Worm (Caenorhabditis elegans) whole organism, L2 larva: ENCODE data around the gene K09H11.15.

Experiments used
- ZK546.5 ChIP-seq: sonication (generic microtip); optimal IDR thresholded peaks from 2 replicates; lab custom pipeline; 2017; ENCODE audit warnings: missing biosample characterization, missing genetic modification characterization
- aly-2 ChIP-seq: fragments of 150-350 bp; optimal IDR thresholded peaks from 2 replicates; lab custom pipeline; 2014; ENCODE audit warnings: missing biosample characterization, missing genetic modification characterization
- ama-1 ChIP-seq: fragments of 150-350 bp; optimal IDR thresholded peaks from 2 replicates; lab custom pipeline; 2018; ENCODE audit warnings: inconsistent platforms
- egl-27 ChIP-seq: sonication (generic microtip); optimal IDR thresholded peaks from 3 replicates; lab custom pipeline; 2017; ENCODE audit warnings: missing biosample characterization, missing genetic modification reagents, missing genetic modification characterization
- lin-13 ChIP-seq: fragments of 150-350 bp; optimal IDR thresholded peaks from 2 replicates; lab custom pipeline; 2014; ENCODE audit warnings: missing biosample characterization, missing genetic modification reagents, missing genetic modification characterization
- nhr-11 ChIP-seq: fragments of 150-350 bp; optimal IDR thresholded peaks from 2 replicates; lab custom pipeline; 2014; ENCODE audit warnings: missing biosample characterization, missing genetic modification characterization
- nhr-77 ChIP-seq: fragments of 150-350 bp; optimal IDR thresholded peaks from 2 replicates; lab custom pipeline; 2014; ENCODE audit warnings: missing biosample characterization, missing genetic modification characterization
- skn-1 ChIP-seq: sonication (generic microtip); optimal IDR thresholded peaks from 2 replicates; lab custom pipeline; 2017; ENCODE audit warnings: missing biosample characterization, missing genetic modification characterization
- ztf-11 ChIP-seq: sonication (generic microtip); optimal IDR thresholded peaks from 2 replicates; lab custom pipeline; 2017; ENCODE audit warnings: missing biosample characterization, missing genetic modification characterization

DNA sequence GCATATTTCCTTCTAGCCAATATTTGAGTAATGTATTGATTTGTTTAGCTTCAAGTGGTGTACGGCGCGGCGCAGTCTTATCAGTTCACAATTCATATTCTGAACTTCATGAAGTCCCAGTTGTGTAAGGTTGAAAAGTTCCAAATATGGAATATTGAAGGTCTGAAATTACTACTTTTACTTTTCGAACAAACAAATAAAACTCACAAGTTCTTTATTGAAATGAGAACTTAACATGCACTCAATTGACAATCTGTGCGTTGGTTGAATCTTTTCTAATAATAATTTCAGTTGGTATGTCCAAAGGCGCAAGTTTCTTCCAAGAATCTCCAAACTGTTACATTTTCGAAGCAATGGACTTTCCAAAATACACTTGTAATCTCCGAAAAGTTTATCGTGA is 28.1 kb upstream of the K09H11.15 start, which contains the start of gene C53A3.4:
- TF ChIP-seq skn-1 (tag; lab: Kevin White, UChicago), result no peak
- no peak for TF ChIP-seq nhr-11
- no peak for TF ChIP-seq egl-27 (tag; lab: Kevin White, UChicago)
- no peak for TF ChIP-seq ama-1 (lab: Kevin White, UChicago)
- TF ChIP-seq ZK546.5, result no peak
- TF ChIP-seq lin-13 (GFP tag; lab: Kevin White, UChicago), result no peak
- TF ChIP-seq aly-2 (tag; lab: Kevin White, UChicago), result no peak
- no peak for TF ChIP-seq nhr-77
- no peak for TF ChIP-seq ztf-11 (tag; lab: Kevin White, UChicago)
